Fruit fly (Drosophila melanogaster) whole organism, embryonic: ENCODE results near the gene CG34461.

ENCODE experiments used
- ATbp ChIP-seq: fragments of 200-800 bp; sonication (Bioruptor generic); optimal IDR thresholded peaks from 2 replicates; lab custom pipeline; 2017; ENCODE audit warnings: missing biosample characterization, mild to moderate bottlenecking, missing genetic modification characterization, missing genetic modification reagents
- CG10209 ChIP-seq: fragments of 200-800 bp; sonication (Bioruptor generic); optimal IDR thresholded peaks from 3 replicates; lab custom pipeline; 2017; ENCODE audit warnings: missing biosample characterization, mild to moderate bottlenecking, missing genetic modification characterization, missing genetic modification reagents
- CG1024 ChIP-seq: fragments of 200-800 bp; sonication (Bioruptor generic); IDR thresholded peaks from 2 replicates; pipeline ENCODE4 v1.3.6; 2022; ENCODE audit warnings: missing biosample characterization, missing genetic modification characterization
- CG11696 ChIP-seq: fragments of 200-800 bp; sonication (Bioruptor generic); IDR thresholded peaks from 2 replicates; pipeline ENCODE4 v1.3.6; 2022; ENCODE audit warnings: missing biosample characterization, missing genetic modification characterization
- CG12155 ChIP-seq: fragments of 200-800 bp; sonication (Bioruptor generic); optimal IDR thresholded peaks from 3 replicates; lab custom pipeline; 2016; ENCODE audit warnings: missing biosample characterization, missing genetic modification characterization
- CG13296 ChIP-seq: fragments of 200-800 bp; sonication (Bioruptor generic); optimal IDR thresholded peaks from 3 replicates; lab custom pipeline; 2018; ENCODE audit warnings: missing biosample characterization, mild to moderate bottlenecking, missing genetic modification characterization
- CG17328 ChIP-seq: fragments of 200-800 bp; sonication (Bioruptor generic); IDR thresholded peaks from 2 replicates; pipeline ENCODE4 v1.3.6; 2022; ENCODE audit warnings: missing biosample characterization, missing genetic modification characterization
- CG17829 ChIP-seq: fragments of 200-800 bp; optimal IDR thresholded peaks from 2 replicates; lab custom pipeline; 2019; ENCODE audit warnings: missing biosample characterization, mild to moderate bottlenecking, missing genetic modification characterization, moderate library complexity
- CG18619 ChIP-seq: fragments of 200-800 bp; sonication (Bioruptor generic); optimal IDR thresholded peaks from 3 replicates; lab custom pipeline; 2017; ENCODE audit warnings: missing biosample characterization, mild to moderate bottlenecking, missing genetic modification characterization
- CG2678 ChIP-seq: fragments of 200-800 bp; sonication (Bioruptor generic); optimal IDR thresholded peaks from 3 replicates; lab custom pipeline; 2019; ENCODE audit warnings: missing biosample characterization, mild to moderate bottlenecking, missing genetic modification characterization, moderate library complexity
- CG2889 ChIP-seq: fragments of 200-800 bp; sonication (Bioruptor generic); IDR thresholded peaks from 3 replicates; pipeline ENCODE4 v1.3.6; 2022; ENCODE audit warnings: missing biosample characterization, missing genetic modification characterization
- CG30020 ChIP-seq: fragments of 200-800 bp; optimal IDR thresholded peaks from 2 replicates; lab custom pipeline; 2019; ENCODE audit warnings: missing biosample characterization, mild to moderate bottlenecking, missing genetic modification characterization, moderate library complexity
- CG32767 ChIP-seq: fragments of 200-800 bp; sonication (Bioruptor generic); IDR thresholded peaks from 2 replicates; pipeline ENCODE4 v1.3.6; 2022; ENCODE audit warnings: missing biosample characterization, missing genetic modification characterization
- CG4282 ChIP-seq: fragments of 200-800 bp; sonication (Bioruptor generic); optimal IDR thresholded peaks from 2 replicates; lab custom pipeline; 2016; ENCODE audit warnings: missing biosample characterization, missing genetic modification characterization
- CG4328 ChIP-seq: fragments of 200-800 bp; sonication (Bioruptor generic); optimal IDR thresholded peaks from 3 replicates; lab custom pipeline; 2017; ENCODE audit warnings: missing biosample characterization, missing genetic modification reagents, missing genetic modification characterization
- CG5245 ChIP-seq: fragments of 200-800 bp; sonication (Bioruptor generic); optimal IDR thresholded peaks from 3 replicates; lab custom pipeline; 2016; ENCODE audit warnings: missing biosample characterization, missing genetic modification characterization
- CG5953 ChIP-seq: fragments of 200-800 bp; sonication (Bioruptor generic); IDR thresholded peaks from 2 replicates; pipeline ENCODE4 v1.3.6; 2022; ENCODE audit warnings: missing biosample characterization, missing genetic modification characterization
- CG6683 ChIP-seq: fragments of 200-800 bp; sonication (Bioruptor generic); optimal IDR thresholded peaks from 2 replicates; lab custom pipeline; 2017; ENCODE audit warnings: missing biosample characterization, mild to moderate bottlenecking, missing genetic modification characterization, missing genetic modification reagents
- CG8281 ChIP-seq: fragments of 200-800 bp; sonication (Bioruptor generic); optimal IDR thresholded peaks from 2 replicates; lab custom pipeline; 2018; ENCODE audit warnings: missing biosample characterization, mild to moderate bottlenecking, missing genetic modification characterization, moderate library complexity
- CG8478 ChIP-seq: fragments of >200 bp; optimal IDR thresholded peaks from 2 replicates; lab custom pipeline; 2018
- CG8765 ChIP-seq: fragments of 200-800 bp; sonication (Bioruptor generic); IDR thresholded peaks from 2 replicates; pipeline ENCODE4 v1.3.6; 2022; ENCODE audit warnings: missing biosample characterization, missing genetic modification characterization
- CG9609 ChIP-seq: fragments of 200-800 bp; sonication (Bioruptor generic); optimal IDR thresholded peaks from 3 replicates; lab custom pipeline; 2016; ENCODE audit warnings: missing biosample characterization, missing genetic modification characterization
- CG9727 ChIP-seq: fragments of 200-800 bp; sonication (Bioruptor generic); optimal IDR thresholded peaks from 3 replicates; lab custom pipeline; 2017; ENCODE audit warnings: missing biosample characterization, mild to moderate bottlenecking, missing genetic modification characterization
- CTCF ChIP-seq: fragments of 200-800 bp; sonication (Bioruptor generic); optimal IDR thresholded peaks from 2 replicates; lab custom pipeline; 2017; ENCODE audit warnings: missing biosample characterization, mild to moderate bottlenecking, missing genetic modification characterization, moderate library complexity
- D19A ChIP-seq: fragments of 200-800 bp; optimal IDR thresholded peaks from 3 replicates; lab custom pipeline; 2019; ENCODE audit warnings: missing biosample characterization, mild to moderate bottlenecking, missing genetic modification characterization, moderate library complexity
- D19B ChIP-seq: fragments of 200-800 bp; sonication (Bioruptor generic); optimal IDR thresholded peaks from 2 replicates; lab custom pipeline; 2017; ENCODE audit warnings: missing biosample characterization, mild to moderate bottlenecking, missing genetic modification characterization
- Ets65A ChIP-seq: fragments of 200-800 bp; sonication (Bioruptor generic); peaks from one replicate; lab custom pipeline; 2016; ENCODE audit warnings: missing biosample characterization, missing genetic modification characterization
- HLH4C ChIP-seq: fragments of 200-800 bp; sonication (Bioruptor generic); IDR thresholded peaks from 3 replicates; pipeline ENCODE4 v1.3.6; 2022; ENCODE audit warnings: missing biosample characterization, missing genetic modification characterization; ENCODE audit not compliant: partially characterized antibody
- Hr78 ChIP-seq, 2 experiments: fragments of 200-800 bp in 1 of 2; fragments of >200 bp in 1 of 2; sonication (Bioruptor generic) in 1 of 2; optimal IDR thresholded peaks; 2 replicates each; lab custom pipeline; 2017 to 2019; ENCODE audit warnings: missing biosample characterization in 2 of 2, missing genetic modification characterization in 2 of 2, mild to moderate bottlenecking in 1 of 2, moderate library complexity in 1 of 2
- Lpt ChIP-seq: fragments of >200 bp; optimal IDR thresholded peaks from 2 replicates; lab custom pipeline; 2018; ENCODE audit warnings: missing biosample characterization, missing genetic modification characterization
- PHDP ChIP-seq: fragments of 200-800 bp; sonication (Bioruptor generic); optimal IDR thresholded peaks from 3 replicates; lab custom pipeline; 2018; ENCODE audit warnings: missing biosample characterization, mild to moderate bottlenecking, missing genetic modification characterization, moderate library complexity
- Taf1 ChIP-seq: fragments of 200-800 bp; sonication (Bioruptor generic); IDR thresholded peaks from 2 replicates; pipeline ENCODE4 v1.3.6; 2022; ENCODE audit warnings: missing biosample characterization, missing genetic modification characterization
- ap ChIP-seq: fragments of 200-800 bp; sonication (Bioruptor generic); IDR thresholded peaks from 2 replicates; pipeline ENCODE4 v1.3.6; 2022; ENCODE audit warnings: missing biosample characterization, missing genetic modification characterization
- bbx ChIP-seq: fragments of 200-800 bp; sonication (Bioruptor generic); IDR thresholded peaks from 2 replicates; pipeline ENCODE4 v1.3.6; 2022; ENCODE audit warnings: missing biosample characterization, missing genetic modification characterization; ENCODE audit not compliant: partially characterized antibody
- ci ChIP-seq: fragments of 200-800 bp; sonication (Bioruptor generic); IDR thresholded peaks from 3 replicates; pipeline ENCODE4 v1.3.6; 2022; ENCODE audit warnings: missing biosample characterization, missing genetic modification characterization
- cwo ChIP-seq: fragments of 200-800 bp; sonication (Bioruptor generic); optimal IDR thresholded peaks from 3 replicates; lab custom pipeline; 2017; ENCODE audit warnings: missing biosample characterization, missing genetic modification characterization, mild to moderate bottlenecking, moderate library complexity, missing genetic modification reagents
- disco-r ChIP-seq: fragments of 200-800 bp; sonication (Bioruptor generic); optimal IDR thresholded peaks from 2 replicates; lab custom pipeline; 2016; ENCODE audit warnings: missing biosample characterization, missing genetic modification characterization
- esg ChIP-seq: fragments of 200-800 bp; sonication (Bioruptor generic); conservative IDR thresholded peaks from 2 replicates; pipeline ENCODE4 v1.3.6; 2022; ENCODE audit warnings: missing biosample characterization, missing genetic modification characterization
- gfzf ChIP-seq: fragments of 200-800 bp; sonication (Bioruptor generic); optimal IDR thresholded peaks from 2 replicates; lab custom pipeline; 2016; ENCODE audit warnings: missing biosample characterization, mild to moderate bottlenecking, missing genetic modification characterization, moderate library complexity
- ham ChIP-seq: fragments of 200-800 bp; sonication (Bioruptor generic); IDR thresholded peaks from 2 replicates; pipeline ENCODE4 v1.3.6; 2022; ENCODE audit warnings: missing biosample characterization, missing genetic modification characterization
- insv ChIP-seq, 2 experiments: fragments of 200-800 bp; sonication (Bioruptor generic); optimal IDR thresholded peaks; 3 replicates each; lab custom pipeline; 2016 to 2018; ENCODE audit warnings: missing biosample characterization in 2 of 2, missing genetic modification characterization in 2 of 2
- klu ChIP-seq: fragments of 200-800 bp; sonication (Bioruptor generic); IDR thresholded peaks from 2 replicates; pipeline ENCODE4 v1.3.6; 2022; ENCODE audit warnings: missing biosample characterization, missing genetic modification characterization
- org-1 ChIP-seq: fragments of 200-800 bp; sonication (Bioruptor generic); optimal IDR thresholded peaks from 2 replicates; lab custom pipeline; 2017; ENCODE audit warnings: missing biosample characterization, missing genetic modification characterization
- slbo ChIP-seq: fragments of 200-800 bp; sonication (Bioruptor generic); IDR thresholded peaks from 2 replicates; pipeline ENCODE4 v1.3.6; 2022; ENCODE audit warnings: missing biosample characterization, missing genetic modification characterization
- sna ChIP-seq: fragments of 200-800 bp; sonication (Bioruptor generic); IDR thresholded peaks from 2 replicates; pipeline ENCODE4 v1.3.6; 2022; ENCODE audit warnings: missing biosample characterization, missing genetic modification characterization; ENCODE audit not compliant: partially characterized antibody
- sqz ChIP-seq: fragments of 200-800 bp; sonication (Bioruptor generic); optimal IDR thresholded peaks from 3 replicates; lab custom pipeline; 2018; ENCODE audit warnings: missing biosample characterization, mild to moderate bottlenecking, missing genetic modification characterization
- tap ChIP-seq: fragments of 200-800 bp; optimal IDR thresholded peaks from 3 replicates; lab custom pipeline; 2019; ENCODE audit warnings: missing biosample characterization, mild to moderate bottlenecking, missing genetic modification characterization, moderate library complexity
- tgo ChIP-seq: fragments of 200-800 bp; sonication (Bioruptor generic); IDR thresholded peaks from 3 replicates; pipeline ENCODE4 v1.3.6; 2022; ENCODE audit warnings: missing biosample characterization, missing genetic modification characterization
- vnd ChIP-seq: fragments of 200-800 bp; sonication (Bioruptor generic); IDR thresholded peaks from 3 replicates; pipeline ENCODE4 v1.3.6; 2022; ENCODE audit warnings: missing biosample characterization, missing genetic modification characterization; ENCODE audit not compliant: partially characterized antibody
- wor ChIP-seq: fragments of 200-800 bp; sonication (Bioruptor generic); IDR thresholded peaks from 2 replicates; pipeline ENCODE4 v1.3.6; 2022; ENCODE audit warnings: missing biosample characterization, missing genetic modification characterization

CG34461 gene

dm6 chr3L:8289336-8290258, 36.1 kb upstream of the CG34461 start, which contains the start of gene cert (continued):
- peak in 1 of 2 experiments; percentile 76 for TF ChIP-seq Hr78 (GFP tag; optimal IDR thresholded peaks at IDR 0.05; lab: Kevin White, UChicago)
- no peak for TF ChIP-seq CG6683
- peak; percentile 54; the same call in 1 of the 2 replicates for TF ChIP-seq slbo
- TF ChIP-seq Ets65A, result peak; percentile 94
- peak; percentile 31 for TF ChIP-seq sqz (GFP tag; lab: Kevin White, UChicago)
- TF ChIP-seq CG8281 (tag; lab: Kevin White, UChicago), result no peak
- no peak for TF ChIP-seq disco-r
- no peak for TF ChIP-seq CG8765 (GFP tag; lab: Robert Waterston, UW)
- TF ChIP-seq klu (GFP tag; lab: Robert Waterston, UW), result no peak
- TF ChIP-seq CG17829 (tag; lab: Kevin White, UChicago), result peak; percentile 36
- no peak for TF ChIP-seq CG2889
- TF ChIP-seq CG8478 (lab: Kevin White, UChicago), result no peak
- no peak for TF ChIP-seq ci (GFP tag; lab: Robert Waterston, UW)
- TF ChIP-seq CG9609 (GFP tag; lab: Kevin White, UChicago), result no peak
- TF ChIP-seq gfzf (GFP tag; lab: Kevin White, UChicago), result peak; percentile 46
- TF ChIP-seq CG4328 (GFP tag; lab: Kevin White, UChicago), result peak; percentile 19
- TF ChIP-seq CG30020 (tag; lab: Kevin White, UChicago), result peak; percentile 18
- no peak for TF ChIP-seq ap (GFP tag; lab: Robert Waterston, UW)
- no peak for TF ChIP-seq CG4282
- TF ChIP-seq org-1, result no peak
- TF ChIP-seq cwo, result peak; percentile 7
- no peak for TF ChIP-seq CG11696 (GFP tag; lab: Robert Waterston, UW)
- peak; percentile 11 for TF ChIP-seq CG18619
- no peak for TF ChIP-seq insv (GFP tag; optimal IDR thresholded peaks at IDR 0.05; lab: Kevin White, UChicago)
- TF ChIP-seq D19B (GFP tag; lab: Kevin White, UChicago), result no peak
- TF ChIP-seq CG9727 (GFP tag; lab: Kevin White, UChicago), result peak; percentile 28
- TF ChIP-seq wor (GFP tag; lab: Robert Waterston, UW), result no peak
- TF ChIP-seq vnd (GFP tag; lab: Robert Waterston, UW), result peak; percentile 90
- no peak for TF ChIP-seq CG5245
- no peak for TF ChIP-seq CG2678
- no peak for TF ChIP-seq CG1024 (GFP tag; lab: Robert Waterston, UW)
- peak; percentile 82 for TF ChIP-seq bbx (GFP tag; lab: Robert Waterston, UW)
- peak; percentile 15 for TF ChIP-seq PHDP (tag; lab: Kevin White, UChicago)
- TF ChIP-seq tgo (GFP tag; lab: Robert Waterston, UW), result no peak
- no peak for TF ChIP-seq D19A (tag; lab: Kevin White, UChicago)
- TF ChIP-seq CG12155 (GFP tag; lab: Kevin White, UChicago), result peak; percentile 16
- no peak for TF ChIP-seq CG17328 (GFP tag; lab: Robert Waterston, UW)
- no peak for TF ChIP-seq CG5953
- TF ChIP-seq HLH4C (GFP tag; lab: Robert Waterston, UW), result peak; percentile 83
- no peak for TF ChIP-seq tap (tag; lab: Kevin White, UChicago)
- no peak for TF ChIP-seq CG10209 (GFP tag; lab: Kevin White, UChicago)
- TF ChIP-seq Taf1 (GFP tag; lab: Robert Waterston, UW), result no peak
- no peak for TF ChIP-seq CG32767 (GFP tag; lab: Robert Waterston, UW)
- no peak for TF ChIP-seq ATbp (GFP tag; lab: Kevin White, UChicago)
- TF ChIP-seq Lpt (GFP tag; lab: Kevin White, UChicago), result no peak
- TF ChIP-seq CTCF, result no peak
- TF ChIP-seq sna (GFP tag; lab: Robert Waterston, UW), result peak; percentile 87
- no peak for TF ChIP-seq esg (GFP tag; lab: Robert Waterston, UW)
- TF ChIP-seq CG13296 (GFP tag; lab: Kevin White, UChicago), result peak; percentile 8
- TF ChIP-seq ham (GFP tag; lab: Robert Waterston, UW), result no peak
